Fruit fly (Drosophila melanogaster): ENCODE data around the gene Mcr.
A peak's percentile ranks its signal among the peaks of the same experiment; 100 is the strongest.

The Mcr gene

DNA sequence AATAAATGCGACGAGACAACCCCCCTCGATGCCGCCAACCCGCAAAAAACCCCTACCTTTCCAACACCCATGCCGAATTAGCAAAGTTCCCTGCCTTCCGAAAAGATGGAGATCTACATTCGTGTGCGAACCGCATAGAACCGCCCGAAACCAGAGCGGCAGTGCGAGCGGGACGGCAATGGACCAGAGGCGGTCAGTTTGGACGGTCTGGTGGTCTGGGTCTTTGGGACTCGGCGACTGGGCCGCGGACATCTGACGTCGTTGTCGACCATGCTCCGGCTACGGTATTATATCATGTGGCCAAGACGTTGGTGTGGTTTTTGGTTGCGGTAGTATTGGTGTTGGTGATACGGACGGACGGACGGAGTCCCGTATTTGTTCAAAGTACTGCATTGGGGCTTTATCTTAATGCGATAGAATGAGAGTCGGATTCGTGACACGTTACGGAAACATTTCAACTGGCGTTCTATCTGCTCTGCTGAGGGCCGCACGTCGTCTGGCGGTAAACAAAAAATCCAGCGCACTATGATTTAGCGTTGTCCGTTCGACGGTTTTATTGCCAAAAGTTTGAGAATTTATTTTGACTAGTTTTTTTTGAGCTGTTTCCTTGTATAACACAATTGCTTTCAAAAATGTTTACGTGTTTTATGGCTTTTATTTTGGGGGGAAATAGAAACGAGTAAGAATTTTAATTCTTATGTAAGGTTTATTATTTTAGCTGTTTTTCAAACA lies 4.1 kb upstream of the Mcr start (continued):
- peak; percentile 58; the same call in 1 of the 3 replicates for TF ChIP-seq ci (GFP tag; IDR thresholded peaks at IDR 0.05)
- no peak for TF ChIP-seq nau (GFP tag; optimal IDR thresholded peaks at IDR 0.05)
- peak; percentile 1 for TF ChIP-seq CHES-1-like (GFP tag; optimal IDR thresholded peaks at IDR 0.05)
- peak; percentile 90 for TF ChIP-seq CG10543 (GFP tag; optimal IDR thresholded peaks at IDR 0.05)
- TF ChIP-seq sens (GFP tag), result peak; percentile 85
- TF ChIP-seq CG3847 (GFP tag; IDR thresholded peaks at IDR 0.05), result 0 out of 2 replicates have a peak, but pooled peaks have one; percentile 8
- TF ChIP-seq CG7839 (tag; optimal IDR thresholded peaks at IDR 0.05), result peak; percentile 38
- peak; percentile 32 for TF ChIP-seq mirr (GFP tag; optimal IDR thresholded peaks at IDR 0.05)
- TF ChIP-seq dan (GFP tag; IDR thresholded peaks at IDR 0.05), result no peak
- peak in 1 of 2 experiments; percentile 92 for TF ChIP-seq Pdp1 (GFP tag; optimal IDR thresholded peaks at IDR 0.05)
- peak; percentile 49; the same call in 1 of the 2 replicates for TF ChIP-seq Adf1 (GFP tag; IDR thresholded peaks at IDR 0.05)
- TF ChIP-seq CG2120 (GFP tag; optimal IDR thresholded peaks at IDR 0.05), result peak; percentile 58
- TF ChIP-seq CG7372 (GFP tag; IDR thresholded peaks at IDR 0.05), result no peak
- no peak for TF ChIP-seq Trl (optimal IDR thresholded peaks at IDR 0.05)
- no peak for TF ChIP-seq Trl (GFP tag; optimal IDR thresholded peaks at IDR 0.05)
- peak; percentile 80 for TF ChIP-seq sug (tag; optimal IDR thresholded peaks at IDR 0.05)
- peak; percentile 20 for TF ChIP-seq CG9817 (tag; optimal IDR thresholded peaks at IDR 0.05)
- peak; percentile 38 for TF ChIP-seq exex (tag; optimal IDR thresholded peaks at IDR 0.05)
- TF ChIP-seq Deaf1 (tag; optimal IDR thresholded peaks at IDR 0.05), result peak; percentile 5
- TF ChIP-seq Hmr (GFP tag; optimal IDR thresholded peaks at IDR 0.05), result peak; percentile 47
- TF ChIP-seq Mes4 (GFP tag; optimal IDR thresholded peaks at IDR 0.05), result no peak
- peak; percentile 27 for TF ChIP-seq fu2 (GFP tag; optimal IDR thresholded peaks at IDR 0.05)
- TF ChIP-seq grau (tag; optimal IDR thresholded peaks at IDR 0.05), result peak; percentile 2
- peak; percentile 61 for TF ChIP-seq CG13894 (tag; optimal IDR thresholded peaks at IDR 0.05)
- peak; percentile 53; the same call in 1 of the 2 replicates for TF ChIP-seq crol (GFP tag; IDR thresholded peaks at IDR 0.05)
- peak; percentile 48 for TF ChIP-seq cg (GFP tag; optimal IDR thresholded peaks at IDR 0.05)
- TF ChIP-seq Dad (GFP tag; optimal IDR thresholded peaks at IDR 0.05), result no peak
- TF ChIP-seq CG13287 (GFP tag; IDR thresholded peaks at IDR 0.05; ENCODE audit: partially characterized antibody), result 0 out of 2 replicates have a peak, but pooled peaks have one; percentile 15
- peak; percentile 36 for TF ChIP-seq CG15269 (tag; optimal IDR thresholded peaks at IDR 0.05)
- peak; percentile 19 for TF ChIP-seq CG12155 (GFP tag; optimal IDR thresholded peaks at IDR 0.05)
- no peak for TF ChIP-seq CG8290 (GFP tag; optimal IDR thresholded peaks at IDR 0.05)
- TF ChIP-seq CG8290 (tag; optimal IDR thresholded peaks at IDR 0.05), result peak in 1 of 2 experiments; percentile 53
- TF ChIP-seq sim (GFP tag; IDR thresholded peaks at IDR 0.05), result no peak
- TF ChIP-seq CoRest (tag; optimal IDR thresholded peaks at IDR 0.05), result peak; percentile 17
- TF ChIP-seq CG12659 (GFP tag; optimal IDR thresholded peaks at IDR 0.05), result peak; percentile 33
- peak; percentile 29 for TF ChIP-seq zfh2 (GFP tag; optimal IDR thresholded peaks at IDR 0.05)
- TF ChIP-seq knrl (GFP tag; IDR thresholded peaks at IDR 0.05; ENCODE audit: partially characterized antibody), result no peak
- TF ChIP-seq CG18619 (GFP tag; optimal IDR thresholded peaks at IDR 0.05), result peak; percentile 12
- 0 out of 2 replicates have a peak, but pooled peaks have one; percentile 4 for TF ChIP-seq HLH3B (GFP tag; IDR thresholded peaks at IDR 0.05)
- peak; percentile 65 for TF ChIP-seq row (GFP tag; IDR thresholded peaks at IDR 0.05)
- TF ChIP-seq CG12391 (tag; optimal IDR thresholded peaks at IDR 0.05), result peak; percentile 45
- TF ChIP-seq CG2199 (GFP tag; IDR thresholded peaks at IDR 0.05), result 0 out of 3 replicates have a peak, but pooled peaks have one; percentile 49
- TF ChIP-seq CG34376 (GFP tag; optimal IDR thresholded peaks at IDR 0.05), result peak; percentile 74
- peak; percentile 91 for TF ChIP-seq chinmo (GFP tag; IDR thresholded peaks at IDR 0.05; ENCODE audit: partially characterized antibody)
- 0 out of 3 replicates have a peak, but pooled peaks have one; percentile 5 for TF ChIP-seq Dbx (GFP tag; IDR thresholded peaks at IDR 0.05)
- TF ChIP-seq zen2 (GFP tag; IDR thresholded peaks at IDR 0.05; ENCODE audit: partially characterized antibody), result 0 out of 3 replicates have a peak, but pooled peaks have one; percentile 40
- TF ChIP-seq sd (tag; optimal IDR thresholded peaks at IDR 0.05), result peak; percentile 61
- no peak for TF ChIP-seq gce (GFP tag; IDR thresholded peaks at IDR 0.05)
- TF ChIP-seq CG11093 (GFP tag; IDR thresholded peaks at IDR 0.05), result no peak
